Worm (Caenorhabditis elegans) whole organism, L4 larva: ENCODE measurements around the gene C13G3.1.

ENCODE experiments used
- R02D3.7 ChIP-seq: fragments of 150-350 bp; sonication (generic microtip); optimal IDR thresholded peaks from 3 replicates; lab custom pipeline; 2014; ENCODE audit warnings: missing biosample characterization, missing genetic modification characterization
- lsy-2 ChIP-seq, 2 experiments: fragments of 150-350 bp in 1 of 2; sonication (generic microtip) in 1 of 2; optimal IDR thresholded peaks; 2 replicates each; lab custom pipeline; 2014 to 2017; ENCODE audit warnings: missing biosample characterization in 2 of 2, missing genetic modification characterization in 2 of 2
- skn-1 ChIP-seq: fragments of 150-350 bp; optimal IDR thresholded peaks from 2 replicates; lab custom pipeline; 2014; ENCODE audit warnings: missing biosample characterization, missing genetic modification characterization
- unc-62 ChIP-seq, 3 experiments: fragments of 150-350 bp in 1 of 3; sonication (generic microtip); optimal IDR thresholded peaks in 2 of 3; peaks in 1 of 3; 1 replicate in 1 of 3; 2 replicates in 2 of 3; lab custom pipeline; 2014 to 2017; ENCODE audit warnings: missing biosample characterization in 3 of 3, missing genetic modification characterization in 3 of 3, missing genetic modification reagents in 3 of 3, missing genotype in 1 of 3
- zip-2 ChIP-seq: fragments of 150-350 bp; optimal IDR thresholded peaks from 2 replicates; lab custom pipeline; 2014; ENCODE audit warnings: missing biosample characterization, missing genetic modification characterization

DNA sequence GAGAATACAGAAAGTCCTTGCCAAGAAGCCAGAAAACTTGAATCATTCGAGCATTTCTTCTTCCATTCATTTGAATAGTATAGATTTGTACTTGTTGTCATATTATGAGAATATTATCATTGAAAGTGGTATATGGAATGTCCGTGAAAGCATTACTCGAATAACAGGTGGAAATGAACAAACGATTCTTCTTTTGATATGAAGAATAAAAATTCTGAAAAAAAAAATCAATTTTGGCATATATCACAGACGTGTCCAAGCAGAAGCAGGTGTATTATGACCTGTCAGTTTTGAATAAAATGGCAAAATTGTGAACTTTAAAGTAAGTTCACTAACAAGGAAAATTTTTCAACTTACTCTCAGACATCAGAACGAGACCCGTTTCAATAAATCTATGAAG is 44.8 kb upstream of the C13G3.1 start, which contains the start of gene srh-75:
- TF ChIP-seq R02D3.7 (tag; lab: Kevin White, UChicago) (no peak), lsy-2 (tag; optimal IDR thresholded peaks at IDR 0.05; lab: Kevin White, UChicago) (no peak), skn-1 (tag; lab: Kevin White, UChicago) (no peak), unc-62 (GFP tag; optimal IDR thresholded peaks at IDR 0.05 in 1 of 2; lab: Kevin White, UChicago) (peak in 1 of 2 experiments; percentile 78), unc-62 (tag; optimal IDR thresholded peaks at IDR 0.05; lab: Kevin White, UChicago) (no peak), zip-2 (tag; lab: Kevin White, UChicago) (no peak)
